Fruit fly (Drosophila melanogaster) whole organism, embryonic: ENCODE measurements around the gene CG6415.

Experiments used
- Atf-2 ChIP-seq: fragments of 200-800 bp; sonication (Bioruptor generic); optimal IDR thresholded peaks from 2 replicates; lab custom pipeline; 2016; ENCODE audit warnings: missing biosample characterization, missing genetic modification characterization
- B-H2 ChIP-seq: fragments of 200-800 bp; sonication (Bioruptor generic); optimal IDR thresholded peaks from 2 replicates; lab custom pipeline; 2018; ENCODE audit warnings: missing biosample characterization, mild to moderate bottlenecking, missing genetic modification characterization
- CG10565 ChIP-seq: fragments of 200-800 bp; sonication (Bioruptor generic); optimal IDR thresholded peaks from 3 replicates; lab custom pipeline; 2016; ENCODE audit warnings: missing biosample characterization, mild to moderate bottlenecking, missing genetic modification characterization
- CG12071 ChIP-seq: fragments of 200-800 bp; sonication (Bioruptor generic); optimal IDR thresholded peaks from 3 replicates; lab custom pipeline; 2018; ENCODE audit warnings: missing biosample characterization, mild to moderate bottlenecking, missing genetic modification characterization
- CG12219 ChIP-seq: fragments of 200-800 bp; sonication (Bioruptor generic); optimal IDR thresholded peaks from 3 replicates; lab custom pipeline; 2018; ENCODE audit warnings: missing biosample characterization, mild to moderate bottlenecking, missing genetic modification characterization
- CG13624 ChIP-seq: fragments of 200-800 bp; sonication (Bioruptor generic); optimal IDR thresholded peaks from 2 replicates; lab custom pipeline; 2016; ENCODE audit warnings: missing biosample characterization, missing genetic modification characterization
- CG13775 ChIP-seq: fragments of 200-800 bp; sonication (Bioruptor generic); optimal IDR thresholded peaks from 3 replicates; lab custom pipeline; 2017; ENCODE audit warnings: missing biosample characterization, mild to moderate bottlenecking, missing genetic modification characterization
- CG16813 ChIP-seq: fragments of 200-800 bp; sonication (Bioruptor generic); IDR thresholded peaks from 3 replicates; pipeline ENCODE4 v1.3.6; 2022; ENCODE audit warnings: missing biosample characterization, missing genetic modification characterization; ENCODE audit not compliant: partially characterized antibody
- CG17385 ChIP-seq: fragments of 200-800 bp; sonication (Bioruptor generic); optimal IDR thresholded peaks from 3 replicates; lab custom pipeline; 2018; ENCODE audit warnings: missing biosample characterization, mild to moderate bottlenecking, missing genetic modification characterization
- CG17568 ChIP-seq: fragments of 200-800 bp; sonication (Bioruptor generic); optimal IDR thresholded peaks from 2 replicates; lab custom pipeline; 2018; ENCODE audit warnings: missing biosample characterization, mild to moderate bottlenecking, missing genetic modification characterization, moderate library complexity
- CG17612 ChIP-seq: fragments of 200-800 bp; sonication (Bioruptor generic); IDR thresholded peaks from 2 replicates; pipeline ENCODE4 v1.3.6; 2022; ENCODE audit warnings: missing biosample characterization, missing genetic modification characterization
- CG1792 ChIP-seq: fragments of 200-800 bp; sonication (Bioruptor generic); optimal IDR thresholded peaks from 2 replicates; lab custom pipeline; 2016; ENCODE audit warnings: missing biosample characterization, missing genetic modification characterization
- CG31224 ChIP-seq: fragments of 200-800 bp; sonication (Bioruptor generic); IDR thresholded peaks from 2 replicates; pipeline ENCODE4 v1.3.6; 2022; ENCODE audit warnings: missing biosample characterization, missing genetic modification characterization
- CG34224 ChIP-seq: fragments of 200-800 bp; sonication (Bioruptor generic); IDR thresholded peaks from 3 replicates; pipeline ENCODE4 v1.3.6; 2022; ENCODE audit warnings: missing biosample characterization, missing genetic modification characterization; ENCODE audit not compliant: partially characterized antibody
- CG34376 ChIP-seq: fragments of 200-800 bp; sonication (Bioruptor generic); optimal IDR thresholded peaks from 2 replicates; lab custom pipeline; 2018; ENCODE audit warnings: missing biosample characterization, mild to moderate bottlenecking, missing genetic modification characterization
- CG4282 ChIP-seq: fragments of 200-800 bp; sonication (Bioruptor generic); optimal IDR thresholded peaks from 2 replicates; lab custom pipeline; 2016; ENCODE audit warnings: missing biosample characterization, missing genetic modification characterization
- CG5180 ChIP-seq: fragments of 200-800 bp; sonication (Bioruptor generic); optimal IDR thresholded peaks from 3 replicates; lab custom pipeline; 2017; ENCODE audit warnings: missing biosample characterization, missing genetic modification characterization, mild to moderate bottlenecking, moderate library complexity, missing genetic modification reagents
- CG6175 ChIP-seq: fragments of 200-800 bp; sonication (Bioruptor generic); IDR thresholded peaks from 3 replicates; pipeline ENCODE4 v1.3.6; 2022; ENCODE audit warnings: missing biosample characterization, missing genetic modification characterization
- CG6854 ChIP-seq: fragments of 200-800 bp; sonication (Bioruptor generic); optimal IDR thresholded peaks from 3 replicates; lab custom pipeline; 2017; ENCODE audit warnings: missing biosample characterization, mild to moderate bottlenecking, missing genetic modification characterization
- CG7372 ChIP-seq: fragments of 200-800 bp; sonication (Bioruptor generic); IDR thresholded peaks from 2 replicates; pipeline ENCODE4 v1.3.6; 2022; ENCODE audit warnings: missing biosample characterization, missing genetic modification characterization
- CG8944 ChIP-seq: fragments of 200-800 bp; sonication (Bioruptor generic); optimal IDR thresholded peaks from 3 replicates; lab custom pipeline; 2016; ENCODE audit warnings: missing biosample characterization, missing genetic modification characterization
- CG9797 ChIP-seq: fragments of 200-800 bp; sonication (Bioruptor generic); optimal IDR thresholded peaks from 3 replicates; lab custom pipeline; 2018; ENCODE audit warnings: missing biosample characterization, mild to moderate bottlenecking, missing genetic modification characterization
- Dp ChIP-seq: fragments of 200-800 bp; sonication (Bioruptor generic); optimal IDR thresholded peaks from 2 replicates; lab custom pipeline; 2018; ENCODE audit warnings: missing biosample characterization, mild to moderate bottlenecking, missing genetic modification characterization, moderate library complexity
- E2f1 ChIP-seq: fragments of 200-800 bp; sonication (Bioruptor generic); IDR thresholded peaks from 2 replicates; pipeline ENCODE4 v1.3.6; 2022; ENCODE audit warnings: missing biosample characterization, missing genetic modification characterization
- H2.0 ChIP-seq: fragments of 200-800 bp; sonication (Bioruptor generic); IDR thresholded peaks from 2 replicates; pipeline ENCODE4 v1.3.6; 2022; ENCODE audit warnings: missing biosample characterization, missing genetic modification characterization
- HLH3B ChIP-seq: fragments of 200-800 bp; sonication (Bioruptor generic); IDR thresholded peaks from 2 replicates; pipeline ENCODE4 v1.3.6; 2022; ENCODE audit warnings: missing biosample characterization, missing genetic modification characterization
- Hr39 ChIP-seq: fragments of >200 bp; optimal IDR thresholded peaks from 2 replicates; lab custom pipeline; 2017
- Hr51 ChIP-seq, 2 experiments: fragments of 200-800 bp; sonication (Bioruptor generic); optimal IDR thresholded peaks; 2 replicates in 1 of 2; 3 replicates in 1 of 2; lab custom pipeline; 2016 to 2018; ENCODE audit warnings: missing biosample characterization in 2 of 2, missing genetic modification characterization in 2 of 2, mild to moderate bottlenecking in 1 of 2, moderate library complexity in 1 of 2
- Mad ChIP-seq: fragments of 200-800 bp; sonication (Bioruptor generic); optimal IDR thresholded peaks from 2 replicates; lab custom pipeline; 2016; ENCODE audit warnings: missing biosample characterization, missing genetic modification characterization
- Meics ChIP-seq: fragments of 200-800 bp; sonication (Bioruptor generic); optimal IDR thresholded peaks from 2 replicates; lab custom pipeline; 2017; ENCODE audit warnings: missing biosample characterization, mild to moderate bottlenecking, missing genetic modification characterization
- Mrtf ChIP-seq: fragments of 200-800 bp; sonication (Bioruptor generic); IDR thresholded peaks from 3 replicates; pipeline ENCODE4 v1.3.6; 2022; ENCODE audit warnings: missing biosample characterization, missing genetic modification characterization
- Scr ChIP-seq: fragments of 200-800 bp; sonication (Bioruptor generic); IDR thresholded peaks from 2 replicates; pipeline ENCODE4 v1.3.6; 2022; ENCODE audit warnings: missing biosample characterization, missing genetic modification characterization; ENCODE audit not compliant: partially characterized antibody
- bcd ChIP-seq: fragments of 200-800 bp; sonication (Bioruptor generic); optimal IDR thresholded peaks from 2 replicates; lab custom pipeline; 2017; ENCODE audit warnings: missing biosample characterization, mild to moderate bottlenecking, missing genetic modification characterization
- chm ChIP-seq: fragments of 200-800 bp; sonication (Bioruptor generic); IDR thresholded peaks from 2 replicates; pipeline ENCODE4 v1.3.6; 2022; ENCODE audit warnings: missing biosample characterization, missing genetic modification characterization
- dimm ChIP-seq: fragments of 200-800 bp; sonication (Bioruptor generic); IDR thresholded peaks from 2 replicates; pipeline ENCODE4 v1.3.6; 2022; ENCODE audit warnings: missing biosample characterization, missing genetic modification characterization
- dmrt99B ChIP-seq: fragments of 200-800 bp; sonication (Bioruptor generic); optimal IDR thresholded peaks from 2 replicates; lab custom pipeline; 2018; ENCODE audit warnings: missing biosample characterization, mild to moderate bottlenecking, missing genetic modification characterization, moderate library complexity
- gsb ChIP-seq: fragments of 200-800 bp; sonication (Bioruptor generic); IDR thresholded peaks from 2 replicates; pipeline ENCODE4 v1.3.6; 2022; ENCODE audit warnings: missing biosample characterization, missing genetic modification characterization
- her ChIP-seq: fragments of 200-800 bp; sonication (Bioruptor generic); optimal IDR thresholded peaks from 2 replicates; lab custom pipeline; 2016; ENCODE audit warnings: missing biosample characterization, missing genetic modification characterization
- insv ChIP-seq, 2 experiments: fragments of 200-800 bp; sonication (Bioruptor generic); optimal IDR thresholded peaks; 3 replicates each; lab custom pipeline; 2016 to 2018; ENCODE audit warnings: missing biosample characterization in 2 of 2, missing genetic modification characterization in 2 of 2
- row ChIP-seq: fragments of 200-800 bp; sonication (Bioruptor generic); IDR thresholded peaks from 3 replicates; pipeline ENCODE4 v1.3.6; 2022; ENCODE audit warnings: missing biosample characterization, missing genetic modification characterization
- sd ChIP-seq: fragments of 200-800 bp; sonication (Bioruptor generic); optimal IDR thresholded peaks from 3 replicates; lab custom pipeline; 2018; ENCODE audit warnings: missing biosample characterization, mild to moderate bottlenecking, missing genetic modification characterization, moderate library complexity
- slou ChIP-seq: fragments of 200-800 bp; sonication (Bioruptor generic); optimal IDR thresholded peaks from 3 replicates; lab custom pipeline; 2016; ENCODE audit warnings: missing biosample characterization, missing genetic modification characterization
- tll ChIP-seq, 2 experiments: fragments of 200-800 bp in 1 of 2; fragments of >200 bp in 1 of 2; sonication (Bioruptor generic) in 1 of 2; optimal IDR thresholded peaks; 2 replicates each; lab custom pipeline; 2017 to 2019; ENCODE audit warnings: missing biosample characterization in 2 of 2, missing genetic modification characterization in 2 of 2, mild to moderate bottlenecking in 1 of 2, moderate library complexity in 1 of 2
- twi ChIP-seq: fragments of 200-800 bp; optimal IDR thresholded peaks from 2 replicates; lab custom pipeline; 2019; ENCODE audit warnings: missing biosample characterization, mild to moderate bottlenecking, missing genetic modification characterization, moderate library complexity
- unpg ChIP-seq: fragments of 200-800 bp; sonication (Bioruptor generic); optimal IDR thresholded peaks from 3 replicates; lab custom pipeline; 2018; ENCODE audit warnings: missing biosample characterization, mild to moderate bottlenecking, missing genetic modification characterization, moderate library complexity
- yki ChIP-seq: fragments of >200 bp; optimal IDR thresholded peaks from 3 replicates; lab custom pipeline; 2018
- zfh1 ChIP-seq: fragments of 200-800 bp; sonication (Bioruptor generic); IDR thresholded peaks from 3 replicates; pipeline ENCODE4 v1.3.6; 2022; ENCODE audit warnings: missing biosample characterization, missing genetic modification characterization

The CG6415 gene

dm6 chr2L:10680584-10681080 lies 22.8 kb upstream of the CG6415 start, which contains the start of gene CG17105 (continued):
- TF ChIP-seq CG13624 (no peak), CG6854 (GFP tag; lab: Kevin White, UChicago) (no peak), CG17568 (GFP tag; lab: Kevin White, UChicago) (no peak), CG34376 (GFP tag; lab: Kevin White, UChicago) (no peak), Mad (no peak), dimm (GFP tag; lab: Robert Waterston, UW) (no peak), CG12219 (GFP tag; lab: Kevin White, UChicago) (no peak), CG10565 (GFP tag; lab: Kevin White, UChicago) (no peak), Meics (peak; percentile 14), zfh1 (GFP tag; lab: Robert Waterston, UW) (no peak), Mrtf (no peak), sd (tag; lab: Kevin White, UChicago) (no peak), CG16813 (no peak), E2f1 (GFP tag; lab: Robert Waterston, UW) (no peak), tll (GFP tag; optimal IDR thresholded peaks at IDR 0.05; lab: Kevin White, UChicago) (no peak), CG8944 (GFP tag; lab: Kevin White, UChicago) (no peak), yki (lab: Kevin White, UChicago) (no peak), CG17612 (GFP tag; lab: Robert Waterston, UW) (no peak), B-H2 (no peak), CG34224 (GFP tag; lab: Robert Waterston, UW) (no peak), CG1792 (GFP tag; lab: Kevin White, UChicago) (no peak), gsb (GFP tag; lab: Robert Waterston, UW) (no peak), insv (GFP tag; optimal IDR thresholded peaks at IDR 0.05; lab: Kevin White, UChicago) (no peak), slou (no peak), Dp (no peak), chm (no peak), HLH3B (GFP tag; lab: Robert Waterston, UW) (no peak), unpg (GFP tag; lab: Kevin White, UChicago) (peak; percentile 26), Atf-2 (GFP tag; lab: Kevin White, UChicago) (no peak), Scr (GFP tag; lab: Robert Waterston, UW) (no peak), CG31224 (no peak), row (GFP tag; lab: Robert Waterston, UW) (0 out of 3 replicates have a peak, but pooled peaks have one; percentile 19), CG13775 (GFP tag; lab: Kevin White, UChicago) (no peak), CG17385 (GFP tag; lab: Kevin White, UChicago) (no peak), CG5180 (GFP tag; lab: Kevin White, UChicago) (no peak), Hr51 (GFP tag; optimal IDR thresholded peaks at IDR 0.05; lab: Kevin White, UChicago) (peak in 1 of 2 experiments; percentile 56), H2.0 (GFP tag; lab: Robert Waterston, UW) (no peak), CG9797 (GFP tag; lab: Kevin White, UChicago) (no peak), twi (tag; lab: Kevin White, UChicago) (no peak), bcd (peak; percentile 3), CG7372 (GFP tag; lab: Robert Waterston, UW) (no peak), CG6175 (GFP tag; lab: Robert Waterston, UW) (no peak), CG12071 (GFP tag; lab: Kevin White, UChicago) (no peak), her (GFP tag; lab: Kevin White, UChicago) (no peak), CG4282 (GFP tag; lab: Kevin White, UChicago) (no peak), dmrt99B (tag; lab: Kevin White, UChicago) (peak; percentile 8), Hr39 (lab: Kevin White, UChicago) (no peak)
